Fruit fly (Drosophila melanogaster): ENCODE measurements around the gene CG14322.
A peak's percentile ranks its signal among the peaks of the same experiment; 100 is the strongest.

The CG14322 gene

DNA sequence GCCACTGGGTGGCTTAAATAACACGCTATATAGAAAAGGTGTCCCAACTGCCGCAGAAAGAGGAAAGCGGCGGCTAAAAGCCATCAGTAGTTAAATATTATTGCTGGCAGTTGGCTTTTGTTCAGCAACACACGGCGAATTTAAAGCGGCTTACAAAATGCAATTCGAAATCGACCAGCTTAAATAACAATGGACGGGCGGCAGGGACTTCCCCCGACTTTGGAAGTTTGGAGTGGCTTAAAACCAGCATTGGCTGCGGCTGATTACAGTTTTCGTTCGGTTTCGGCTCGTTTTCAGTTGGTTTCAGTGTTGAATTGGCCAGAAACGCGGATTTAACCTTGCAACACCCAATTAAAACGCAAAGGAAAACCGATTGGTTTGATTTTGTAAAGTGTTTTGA, 57.7 kb downstream of the CG14322 start:
- no peak for TF ChIP-seq Rel (GFP tag; optimal IDR thresholded peaks at IDR 0.05)
- TF ChIP-seq Rel (tag; optimal IDR thresholded peaks at IDR 0.05) = peak; percentile 93
- TF ChIP-seq CG9705 (GFP tag; optimal IDR thresholded peaks at IDR 0.05) = no peak

DNA sequence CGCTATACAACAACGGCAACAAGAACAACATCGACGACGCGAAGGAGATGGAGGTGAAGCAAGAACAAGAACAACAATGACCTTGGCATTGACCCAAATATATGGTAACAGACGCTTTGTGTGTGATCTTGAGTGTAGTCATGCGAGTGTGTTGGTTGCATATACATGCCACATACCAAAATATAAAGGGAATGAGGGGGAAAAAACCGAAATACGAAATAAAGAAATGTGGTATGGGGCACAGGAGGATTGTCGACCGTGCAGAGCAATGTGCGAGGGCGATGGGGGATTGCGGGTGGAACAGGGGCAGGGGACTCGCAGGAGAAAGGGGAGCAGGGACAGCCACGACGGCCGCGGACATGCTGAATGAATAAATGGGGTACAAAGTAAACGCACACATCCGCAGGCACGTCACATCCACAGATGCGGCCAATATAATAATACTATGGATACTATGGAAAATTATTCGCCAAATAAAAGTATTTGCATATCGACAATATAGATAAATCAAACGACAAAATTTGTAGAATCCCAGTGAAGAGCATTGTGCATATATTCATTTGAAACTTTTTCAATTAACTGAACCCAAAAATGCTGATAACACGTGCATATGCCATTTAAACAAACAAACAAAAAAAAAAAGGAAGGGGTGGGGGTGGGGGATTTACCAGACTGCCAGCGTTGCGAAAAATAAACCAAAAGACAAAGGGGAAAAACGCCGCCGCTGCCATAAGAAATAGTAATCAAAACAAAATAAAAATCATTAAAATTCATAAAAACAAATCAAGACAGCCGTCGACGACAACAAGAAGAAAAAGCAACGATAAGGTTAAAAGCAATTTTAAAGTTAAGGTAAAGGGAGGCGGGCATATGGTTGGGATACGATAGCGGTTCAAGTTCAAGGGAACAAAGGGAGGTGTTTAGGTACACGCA, 58.7 kb downstream of the CG14322 start:
- peak; percentile 19 for TF ChIP-seq woc (GFP tag; optimal IDR thresholded peaks at IDR 0.05)
- no peak for TF ChIP-seq ey (GFP tag; optimal IDR thresholded peaks at IDR 0.05)
- peak; percentile 13 for TF ChIP-seq fru (GFP tag; optimal IDR thresholded peaks at IDR 0.05)
- TF ChIP-seq OdsH (GFP tag; optimal IDR thresholded peaks at IDR 0.05) = peak; percentile 37
- no peak for TF ChIP-seq CG32264 (GFP tag; optimal IDR thresholded peaks at IDR 0.05)
- peak; percentile 25 for TF ChIP-seq brk (GFP tag; optimal IDR thresholded peaks at IDR 0.05)
- no peak for TF ChIP-seq Dif (GFP tag; optimal IDR thresholded peaks at IDR 0.05; ENCODE audit: partially characterized antibody)
- TF ChIP-seq Hnf4 (GFP tag; optimal IDR thresholded peaks at IDR 0.05) = peak; percentile 25
- TF ChIP-seq rgr (GFP tag; optimal IDR thresholded peaks at IDR 0.05) = no peak
- TF ChIP-seq h (GFP tag; optimal IDR thresholded peaks at IDR 0.05) = peak; percentile 52
- no peak for TF ChIP-seq Rel (GFP tag; optimal IDR thresholded peaks at IDR 0.05)
- TF ChIP-seq Rel (tag; optimal IDR thresholded peaks at IDR 0.05) = peak; percentile 90
- TF ChIP-seq tai (GFP tag; optimal IDR thresholded peaks at IDR 0.05) = peak; percentile 13
- no peak for TF ChIP-seq Dfd (GFP tag; optimal IDR thresholded peaks at IDR 0.05)
- TF ChIP-seq Mio (GFP tag; optimal IDR thresholded peaks at IDR 0.05) = no peak
- TF ChIP-seq jim (GFP tag; optimal IDR thresholded peaks at IDR 0.05) = peak; percentile 22
- no peak for TF ChIP-seq Sp1 (GFP tag; optimal IDR thresholded peaks at IDR 0.05)
- no peak for TF ChIP-seq br (GFP tag; optimal IDR thresholded peaks at IDR 0.05)
- TF ChIP-seq foxo (GFP tag; optimal IDR thresholded peaks at IDR 0.05) = peak in 1 of 2 experiments; percentile 17
- peak; percentile 87 for TF ChIP-seq psq (GFP tag; optimal IDR thresholded peaks at IDR 0.05)
- peak; percentile 90 for TF ChIP-seq CrebA (GFP tag; optimal IDR thresholded peaks at IDR 0.05; ENCODE audit: borderline replicate concordance)
- TF ChIP-seq Hr83 (GFP tag; optimal IDR thresholded peaks at IDR 0.05; ENCODE audit: poor library complexity, severe bottlenecking) = no peak
- TF ChIP-seq dl (GFP tag; optimal IDR thresholded peaks at IDR 0.05; ENCODE audit: insufficient read depth in 1 of 2, partially characterized antibody in 2 of 2) = no peak

DNA sequence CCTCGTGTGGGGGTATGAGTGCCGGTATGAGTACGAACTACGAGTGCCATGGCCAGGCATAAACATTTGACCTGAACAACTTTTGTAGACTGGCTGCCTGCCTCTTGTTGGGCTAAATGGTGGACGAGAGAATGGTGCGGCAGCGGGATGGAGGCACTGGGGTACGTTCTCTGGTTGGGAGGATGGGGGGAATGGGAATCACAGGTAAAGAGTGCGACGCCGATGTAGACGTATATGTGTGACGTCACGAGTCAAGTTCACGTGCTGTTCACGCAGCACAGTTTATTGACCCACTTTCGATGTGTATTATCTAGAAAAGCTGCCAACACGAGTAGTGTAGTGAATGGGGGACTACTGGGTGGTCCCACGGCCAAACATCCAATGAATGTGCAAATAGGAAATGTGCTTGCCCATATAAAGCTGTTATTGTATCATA, 59.5 kb downstream of the CG14322 start:
- TF ChIP-seq h (GFP tag; optimal IDR thresholded peaks at IDR 0.05) (no peak), Rel (GFP tag; optimal IDR thresholded peaks at IDR 0.05) (no peak), Rel (tag; optimal IDR thresholded peaks at IDR 0.05) (no peak), Dfd (GFP tag; optimal IDR thresholded peaks at IDR 0.05) (no peak), tai (GFP tag; optimal IDR thresholded peaks at IDR 0.05) (no peak)

DNA sequence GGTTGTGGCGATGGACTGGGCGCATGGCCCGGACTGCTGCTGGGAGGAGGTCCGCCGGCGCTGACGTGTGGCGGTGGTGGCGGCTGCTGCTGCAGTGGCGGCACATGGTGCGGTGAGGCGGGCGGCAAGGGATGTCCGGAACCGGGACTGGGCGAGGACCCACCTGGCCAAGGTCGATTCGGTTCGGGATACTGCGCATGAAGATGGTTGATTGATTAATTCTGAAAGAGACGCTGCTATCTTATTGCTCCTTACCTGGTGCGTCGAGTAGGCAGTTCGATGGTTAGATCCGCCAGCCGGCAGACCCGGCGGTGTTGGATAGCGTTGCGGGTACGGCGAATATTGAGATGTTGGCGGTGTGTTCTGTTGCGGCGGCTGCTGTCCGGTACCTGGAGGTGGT, 60.3 kb downstream of the CG14322 start:
- no peak for TF ChIP-seq dmrt93B (GFP tag; optimal IDR thresholded peaks at IDR 0.05)
- no peak for TF ChIP-seq lola (GFP tag; optimal IDR thresholded peaks at IDR 0.05)
- no peak for TF ChIP-seq Mio (GFP tag; optimal IDR thresholded peaks at IDR 0.05)
- peak; percentile 31 for TF ChIP-seq Dfd (GFP tag; optimal IDR thresholded peaks at IDR 0.05)

DNA sequence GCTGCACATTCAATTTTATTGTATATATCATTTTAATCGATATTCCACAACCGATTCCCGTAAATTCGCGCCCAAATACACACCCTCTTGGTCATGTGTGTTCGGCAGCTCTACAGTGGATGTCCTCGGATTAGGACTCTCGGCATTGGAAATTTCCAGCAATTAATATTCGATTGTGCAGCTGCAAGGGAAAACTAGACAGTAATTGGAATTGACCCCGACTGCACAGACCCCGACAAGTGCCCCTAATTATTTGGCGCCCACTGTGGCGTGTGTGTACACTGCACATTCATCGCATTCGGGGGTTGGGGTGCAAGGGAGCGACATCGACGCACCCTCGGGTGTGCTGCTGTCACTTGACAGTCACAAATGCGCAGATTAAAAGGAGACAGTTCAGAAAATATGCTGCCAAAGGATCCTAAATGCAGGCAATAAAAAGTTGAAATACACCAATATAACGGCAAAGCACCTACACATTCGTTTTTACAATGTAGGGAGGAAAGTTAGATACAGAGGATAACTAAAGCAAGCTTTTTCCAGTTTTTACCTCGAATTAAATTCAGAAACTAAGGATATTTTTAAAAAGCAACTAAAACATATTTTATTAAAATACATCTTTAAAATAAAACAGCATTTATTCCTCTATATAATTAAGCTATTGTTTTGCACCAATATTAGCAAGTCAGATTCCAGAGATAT, 61.4 kb downstream of the CG14322 start:
- TF ChIP-seq foxo (GFP tag; optimal IDR thresholded peaks at IDR 0.05) (peak in 1 of 2 experiments; percentile 40), sv (GFP tag; optimal IDR thresholded peaks at IDR 0.05) (no peak), HLH106 (tag; optimal IDR thresholded peaks at IDR 0.05) (no peak), N (GFP tag; optimal IDR thresholded peaks at IDR 0.05) (no peak), tai (GFP tag; optimal IDR thresholded peaks at IDR 0.05) (no peak), Jra (GFP tag; optimal IDR thresholded peaks at IDR 0.05) (no peak), ey (GFP tag; optimal IDR thresholded peaks at IDR 0.05) (peak; percentile 40), fru (GFP tag; optimal IDR thresholded peaks at IDR 0.05) (peak; percentile 20), dsf (GFP tag; optimal IDR thresholded peaks at IDR 0.05; ENCODE audit: borderline replicate concordance) (no peak), Dfd (GFP tag; optimal IDR thresholded peaks at IDR 0.05) (no peak), Hr78 (GFP tag; optimal IDR thresholded peaks at IDR 0.05) (no peak), CG9705 (GFP tag; optimal IDR thresholded peaks at IDR 0.05) (no peak), GATAd (GFP tag; optimal IDR thresholded peaks at IDR 0.05) (no peak), woc (GFP tag; optimal IDR thresholded peaks at IDR 0.05) (peak; percentile 21), jim (GFP tag; optimal IDR thresholded peaks at IDR 0.05) (no peak), br (GFP tag; optimal IDR thresholded peaks at IDR 0.05) (peak; percentile 2), h (GFP tag; optimal IDR thresholded peaks at IDR 0.05) (peak; percentile 17), CG32264 (GFP tag; optimal IDR thresholded peaks at IDR 0.05) (no peak), Abd-B (GFP tag; optimal IDR thresholded peaks at IDR 0.05) (no peak), OdsH (GFP tag; optimal IDR thresholded peaks at IDR 0.05) (peak; percentile 1), Hr83 (GFP tag; optimal IDR thresholded peaks at IDR 0.05; ENCODE audit: poor library complexity, severe bottlenecking) (no peak), dl (GFP tag; optimal IDR thresholded peaks at IDR 0.05; ENCODE audit: insufficient read depth in 1 of 2, partially characterized antibody in 2 of 2) (no peak), dmrt93B (GFP tag; optimal IDR thresholded peaks at IDR 0.05) (no peak), pan (optimal IDR thresholded peaks at IDR 0.05) (no peak), psq (GFP tag; optimal IDR thresholded peaks at IDR 0.05) (peak; percentile 27), Mio (GFP tag; optimal IDR thresholded peaks at IDR 0.05) (no peak), Dif (GFP tag; optimal IDR thresholded peaks at IDR 0.05; ENCODE audit: partially characterized antibody) (no peak), sage (GFP tag; optimal IDR thresholded peaks at IDR 0.05) (no peak)
